Worm (Caenorhabditis elegans) whole organism, early embryonic: ENCODE data around the gene mdf-2.

ENCODE experiments used
- B0310.2 ChIP-seq: sonication (generic microtip); optimal IDR thresholded peaks from 2 replicates; lab custom pipeline; 2016; ENCODE audit warnings: mild to moderate bottlenecking, missing genetic modification characterization, missing compliant biosample characterization
- F13C5.2 ChIP-seq: sonication (generic microtip); optimal IDR thresholded peaks from 2 replicates; lab custom pipeline; 2017; ENCODE audit warnings: mild to moderate bottlenecking, missing genetic modification characterization, inconsistent platforms, missing compliant biosample characterization
- aly-1 ChIP-seq: sonication (generic microtip); optimal IDR thresholded peaks from 2 replicates; lab custom pipeline; 2016; ENCODE audit warnings: missing genetic modification characterization, missing compliant biosample characterization
- ama-1 ChIP-seq: fragments of 150-350 bp; optimal IDR thresholded peaks from 2 replicates; lab custom pipeline; 2014
- ceh-13 ChIP-seq: fragments of 200-800 bp; sonication (Bioruptor generic); optimal IDR thresholded peaks from 2 replicates; lab custom pipeline; 2018; ENCODE audit warnings: mild to moderate bottlenecking, missing genetic modification characterization, missing compliant biosample characterization
- ets-7 ChIP-seq: sonication (generic microtip); optimal IDR thresholded peaks from 2 replicates; lab custom pipeline; 2016; ENCODE audit warnings: missing genotype, missing genetic modification characterization, missing compliant biosample characterization
- flt-1 ChIP-seq: fragments of 200-800 bp; sonication (Bioruptor generic); IDR thresholded peaks from 2 replicates; pipeline ENCODE4 v1.3.6; 2022; ENCODE audit warnings: missing genetic modification characterization, missing compliant biosample characterization
- hnd-1 ChIP-seq: sonication (generic microtip); optimal IDR thresholded peaks from 2 replicates; lab custom pipeline; 2016; ENCODE audit warnings: missing genetic modification characterization, missing compliant biosample characterization
- pes-1 ChIP-seq: fragments of 200-800 bp; sonication (Bioruptor generic); IDR thresholded peaks from 2 replicates; pipeline ENCODE4 v1.3.6; 2022; ENCODE audit warnings: missing genetic modification reagents, missing genetic modification characterization, missing compliant biosample characterization
- scrt-1 ChIP-seq: fragments of 200-800 bp; sonication (Bioruptor generic); IDR thresholded peaks from 2 replicates; pipeline ENCODE4 v1.3.6; 2022; ENCODE audit warnings: missing genetic modification characterization, missing compliant biosample characterization
- sea-1 ChIP-seq: fragments of 200-800 bp; sonication (Bioruptor generic); conservative IDR thresholded peaks from 2 replicates; pipeline ENCODE4 v1.3.6; 2022; ENCODE audit warnings: missing genetic modification characterization, missing compliant biosample characterization
- tbx-37 ChIP-seq: fragments of 200-800 bp; sonication (Bioruptor generic); conservative IDR thresholded peaks from 2 replicates; pipeline ENCODE4 v1.3.6; 2022; ENCODE audit warnings: missing genetic modification reagents, missing genetic modification characterization, missing compliant biosample characterization

DNA sequence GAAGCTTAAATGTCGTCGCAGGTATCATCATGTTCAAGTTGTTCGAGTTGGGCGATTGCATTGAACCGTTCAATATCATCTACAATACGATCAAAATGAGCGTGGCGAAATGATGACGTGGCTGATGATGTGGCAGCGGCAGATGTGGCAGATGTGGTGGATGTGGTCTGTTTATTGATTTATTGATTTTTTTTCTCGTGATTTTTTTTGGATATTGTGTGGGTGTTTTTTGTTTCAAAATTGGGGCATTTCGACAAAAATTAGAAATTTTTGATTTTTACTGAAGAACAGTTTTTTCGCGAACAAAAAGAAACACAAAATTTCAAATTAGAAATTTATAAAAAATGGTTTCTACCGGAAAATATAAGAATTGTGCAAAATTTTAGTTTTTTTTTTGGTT is 39.4 kb upstream of the mdf-2 start:
- TF ChIP-seq ceh-13 (GFP tag; lab: Kevin White, UChicago) (no peak), aly-1 (tag; lab: Kevin White, UChicago) (no peak), sea-1 (no peak), ets-7 (tag; lab: Kevin White, UChicago) (no peak), B0310.2 (tag; lab: Kevin White, UChicago) (no peak), ama-1 (lab: Kevin White, UChicago) (no peak), tbx-37 (GFP tag; lab: Robert Waterston, UW) (no peak), pes-1 (GFP tag; lab: Robert Waterston, UW) (no peak), scrt-1 (GFP tag; lab: Robert Waterston, UW) (no peak), flt-1 (no peak), F13C5.2 (tag; lab: Kevin White, UChicago) (no peak), hnd-1 (tag; lab: Kevin White, UChicago) (no peak)
